Fruit fly (Drosophila melanogaster): Measurements from ENCODE around the gene CG44532.

Gene CG44532

dm6 chrX:9134922-9135453, 26.9 kb upstream of the CG44532 start, which contains the start of gene fend (continued):
- TF ChIP-seq ssp (GFP tag; IDR thresholded peaks at IDR 0.05), result no peak
- TF ChIP-seq Atf6 (GFP tag; IDR thresholded peaks at IDR 0.05), result no peak
- peak; percentile 8 for TF ChIP-seq lab (GFP tag; optimal IDR thresholded peaks at IDR 0.05)
- TF ChIP-seq CG12942 (GFP tag; optimal IDR thresholded peaks at IDR 0.05), result no peak
- peak; percentile 57 for TF ChIP-seq CG18599 (GFP tag; optimal IDR thresholded peaks at IDR 0.05)
- TF ChIP-seq vfl (GFP tag; optimal IDR thresholded peaks at IDR 0.05), result no peak
- no peak for TF ChIP-seq chif (GFP tag; optimal IDR thresholded peaks at IDR 0.05)
- no peak for TF ChIP-seq D (optimal IDR thresholded peaks at IDR 0.05)
- peak; percentile 25 for TF ChIP-seq D (GFP tag; optimal IDR thresholded peaks at IDR 0.05)
- TF ChIP-seq CG15479 (GFP tag; optimal IDR thresholded peaks at IDR 0.05), result peak; percentile 47
- TF ChIP-seq ERR (GFP tag; optimal IDR thresholded peaks at IDR 0.05), result no peak
- TF ChIP-seq her (GFP tag; optimal IDR thresholded peaks at IDR 0.05), result no peak
- TF ChIP-seq CG12659 (GFP tag; optimal IDR thresholded peaks at IDR 0.05), result peak; percentile 43
- TF ChIP-seq CG16779 (GFP tag; IDR thresholded peaks at IDR 0.05), result no peak
- no peak for TF ChIP-seq tup (GFP tag; optimal IDR thresholded peaks at IDR 0.05)
- peak; percentile 27 for TF ChIP-seq nom (GFP tag; optimal IDR thresholded peaks at IDR 0.05)
- no peak for TF ChIP-seq Sin3A (optimal IDR thresholded peaks at IDR 0.05)
- no peak for TF ChIP-seq Myb (GFP tag; optimal IDR thresholded peaks at IDR 0.05)
- no peak for TF ChIP-seq CG11085 (GFP tag; IDR thresholded peaks at IDR 0.05)
- TF ChIP-seq Meics (GFP tag; optimal IDR thresholded peaks at IDR 0.05), result peak; percentile 53
- peak; percentile 13 for TF ChIP-seq slou (GFP tag; optimal IDR thresholded peaks at IDR 0.05)
- TF ChIP-seq da (GFP tag; optimal IDR thresholded peaks at IDR 0.05), result no peak
- peak; percentile 28; the same call in 1 of the 2 replicates for TF ChIP-seq Xrp1 (GFP tag; IDR thresholded peaks at IDR 0.05)
- peak; percentile 10 for TF ChIP-seq lilli (GFP tag; optimal IDR thresholded peaks at IDR 0.05)
- TF ChIP-seq CG11695 (GFP tag; IDR thresholded peaks at IDR 0.05), result no peak
- peak; percentile 63 for TF ChIP-seq Fer1 (GFP tag; optimal IDR thresholded peaks at IDR 0.05)
- no peak for TF ChIP-seq sna (GFP tag; IDR thresholded peaks at IDR 0.05; ENCODE audit: partially characterized antibody)
- TF ChIP-seq Dbx (GFP tag; IDR thresholded peaks at IDR 0.05), result no peak
- TF ChIP-seq eve (GFP tag; optimal IDR thresholded peaks at IDR 0.05), result peak in 1 of 2 experiments; percentile 30
- TF ChIP-seq oc (tag; optimal IDR thresholded peaks at IDR 0.05), result no peak
- TF ChIP-seq CG6765 (GFP tag; optimal IDR thresholded peaks at IDR 0.05), result no peak
- TF ChIP-seq CG11398 (GFP tag; optimal IDR thresholded peaks at IDR 0.05), result no peak
- TF ChIP-seq CG4360 (GFP tag; IDR thresholded peaks at IDR 0.05), result peak; percentile 4; the same call in 1 of the 2 replicates
- TF ChIP-seq z (GFP tag; IDR thresholded peaks at IDR 0.05), result no peak
- TF ChIP-seq CG5953 (GFP tag; IDR thresholded peaks at IDR 0.05), result no peak
- TF ChIP-seq CG17328 (GFP tag; IDR thresholded peaks at IDR 0.05), result no peak
- TF ChIP-seq unc-4 (GFP tag; IDR thresholded peaks at IDR 0.05; ENCODE audit: partially characterized antibody), result no peak
- no peak for TF ChIP-seq cg (GFP tag; optimal IDR thresholded peaks at IDR 0.05)
- TF ChIP-seq Gug (GFP tag; IDR thresholded peaks at IDR 0.05), result no peak
- no peak for TF ChIP-seq jumu (GFP tag; optimal IDR thresholded peaks at IDR 0.05)
- TF ChIP-seq ham (GFP tag; IDR thresholded peaks at IDR 0.05), result no peak
- TF ChIP-seq Sry-δ (GFP tag; optimal IDR thresholded peaks at IDR 0.05), result no peak
- no peak for TF ChIP-seq NC2β (GFP tag; optimal IDR thresholded peaks at IDR 0.05)
- TF ChIP-seq danr (GFP tag; IDR thresholded peaks at IDR 0.05), result no peak
- no peak for TF ChIP-seq jing (GFP tag; optimal IDR thresholded peaks at IDR 0.05)
- TF ChIP-seq NfI (GFP tag; optimal IDR thresholded peaks at IDR 0.05), result peak; percentile 44
- peak; percentile 83 for TF ChIP-seq CG3838 (GFP tag; optimal IDR thresholded peaks at IDR 0.05)
- TF ChIP-seq stc (GFP tag; IDR thresholded peaks at IDR 0.05), result no peak
- TF ChIP-seq kni (GFP tag; optimal IDR thresholded peaks at IDR 0.05), result peak; percentile 98
- no peak for TF ChIP-seq CG2889 (GFP tag; IDR thresholded peaks at IDR 0.05)
- no peak for TF ChIP-seq CG3407 (GFP tag; optimal IDR thresholded peaks at IDR 0.05)
- TF ChIP-seq NFAT (GFP tag; IDR thresholded peaks at IDR 0.05), result no peak
- TF ChIP-seq CG1602 (GFP tag; optimal IDR thresholded peaks at IDR 0.05), result no peak
